Worm (Caenorhabditis elegans) whole organism, midembryonic: ENCODE results near the gene pycr-4.

Experiments
- flt-1 ChIP-seq: fragments of 200-800 bp; sonication (Bioruptor generic); IDR thresholded peaks from 2 replicates; pipeline ENCODE4 v1.3.6; 2022; ENCODE audit warnings: missing genetic modification characterization, missing compliant biosample characterization
- tab-1 ChIP-seq: fragments of 200-800 bp; sonication (Bioruptor generic); IDR thresholded peaks from 2 replicates; pipeline ENCODE4 v1.3.6; 2022; ENCODE audit warnings: missing genetic modification characterization, missing compliant biosample characterization
- ztf-23 ChIP-seq: fragments of 200-800 bp; sonication (Bioruptor generic); IDR thresholded peaks from 2 replicates; pipeline ENCODE4 v1.3.6; 2022; ENCODE audit warnings: missing genetic modification reagents, missing genetic modification characterization, missing compliant biosample characterization
- ztf-29 ChIP-seq: fragments of 200-800 bp; sonication (Bioruptor generic); IDR thresholded peaks from 2 replicates; pipeline ENCODE4 v1.3.6; 2022; ENCODE audit warnings: missing genetic modification reagents, missing genetic modification characterization, missing compliant biosample characterization

ce11 chrIV:7501337-7501736, 24.2 kb upstream of the pycr-4 start, which contains the start of gene F55G1.15:
- TF ChIP-seq flt-1 (GFP tag; lab: Robert Waterston, UW) (no peak), ztf-29 (GFP tag; lab: Robert Waterston, UW) (no peak), ztf-23 (GFP tag; lab: Robert Waterston, UW) (no peak), tab-1 (GFP tag; lab: Robert Waterston, UW) (no peak)
